Worm (Caenorhabditis elegans): ENCODE results near the gene F21D5.9.
A peak's percentile ranks its signal among the peaks of the same experiment; 100 is the strongest.

Gene F21D5.9

DNA sequence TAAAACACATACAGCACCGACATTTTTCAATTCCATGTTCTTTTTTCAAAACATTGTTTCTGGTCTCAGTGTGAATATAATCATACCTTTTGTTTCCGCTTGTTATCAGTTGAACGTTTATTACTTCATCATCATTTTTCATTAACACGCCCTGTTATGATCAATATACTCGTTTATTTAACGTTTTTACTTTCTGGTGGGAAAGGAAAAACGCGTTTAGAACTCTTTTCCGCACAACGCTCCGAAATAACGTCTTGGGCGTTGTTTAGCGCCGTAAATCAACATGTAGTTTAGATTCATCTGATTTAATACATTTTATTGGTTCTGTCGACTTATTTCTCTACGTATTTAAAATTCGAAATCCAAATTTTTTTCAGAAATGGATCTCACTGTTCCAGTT lies 1.5 kb downstream of the F21D5.9 start, which contains the start of gene pgm-3:
TSS of gene pgm-3 (plus strand) at position 378 of the 400 bp plus-strand sequence.
- TF ChIP-seq lin-15B (tag; optimal IDR thresholded peaks at IDR 0.05) (peak; percentile 2), elt-2 (tag; optimal IDR thresholded peaks at IDR 0.05) (peak; percentile 64), sea-2 (GFP tag; optimal IDR thresholded peaks at IDR 0.05) (no peak), pqm-1 (tag; optimal IDR thresholded peaks at IDR 0.05) (peak; percentile 32), R02D3.7 (tag; optimal IDR thresholded peaks at IDR 0.05) (peak; percentile 15)

DNA sequence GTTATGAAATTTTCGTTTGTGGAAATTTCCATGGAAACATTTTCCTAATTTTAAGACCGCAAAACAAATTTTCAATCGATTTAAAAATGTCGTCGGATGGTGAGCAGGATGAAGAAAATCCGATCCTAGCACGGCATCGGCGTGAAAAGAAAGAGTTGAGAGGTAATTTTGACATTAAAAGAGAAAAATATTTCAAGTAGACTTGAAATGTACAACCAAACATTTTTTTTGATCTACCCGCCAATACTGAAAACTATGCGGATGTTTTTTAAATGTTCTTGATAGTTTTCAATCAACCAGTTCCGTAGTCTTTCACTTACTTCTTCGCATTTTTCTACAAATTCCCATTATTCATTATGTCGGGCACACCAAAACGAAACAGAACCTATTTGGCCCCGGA lies 4.3 kb downstream of the F21D5.9 start, which contains the start of gene otub-3:
TSS of gene otub-3 (plus strand) at position 56 of the 400 bp plus-strand sequence.
- no peak for TF ChIP-seq egl-5 (tag; optimal IDR thresholded peaks at IDR 0.05)
- no peak for TF ChIP-seq daf-12 (tag; optimal IDR thresholded peaks at IDR 0.05)

DNA sequence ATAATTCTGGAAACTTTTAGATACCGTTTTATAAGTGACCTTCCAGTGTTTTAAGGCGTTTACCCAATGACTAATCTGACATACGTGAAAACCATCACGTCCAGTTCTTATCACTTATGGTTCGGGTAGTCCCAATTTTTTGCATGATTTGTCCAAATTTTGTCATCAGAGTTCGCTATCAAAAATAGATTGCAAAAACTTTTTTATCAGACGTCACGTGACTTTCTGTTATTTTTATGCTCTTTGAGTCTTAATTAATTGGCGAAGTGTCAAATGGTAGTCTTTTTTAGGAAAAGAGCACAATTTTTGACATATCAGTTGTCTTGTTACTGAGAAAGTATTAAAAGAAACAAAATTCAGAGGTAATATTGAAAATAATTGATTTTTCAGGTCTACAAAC lies 5.8 kb downstream of the F21D5.9 start:
- TF ChIP-seq lin-39 (tag; optimal IDR thresholded peaks at IDR 0.05) (no peak), fkh-10 (GFP tag; optimal IDR thresholded peaks at IDR 0.05) (no peak), pqm-1 (tag; optimal IDR thresholded peaks at IDR 0.05) (peak; percentile 66), elt-2 (tag; optimal IDR thresholded peaks at IDR 0.05) (peak; percentile 90), pha-4 (tag; optimal IDR thresholded peaks at IDR 0.05) (peak; percentile 45)

DNA sequence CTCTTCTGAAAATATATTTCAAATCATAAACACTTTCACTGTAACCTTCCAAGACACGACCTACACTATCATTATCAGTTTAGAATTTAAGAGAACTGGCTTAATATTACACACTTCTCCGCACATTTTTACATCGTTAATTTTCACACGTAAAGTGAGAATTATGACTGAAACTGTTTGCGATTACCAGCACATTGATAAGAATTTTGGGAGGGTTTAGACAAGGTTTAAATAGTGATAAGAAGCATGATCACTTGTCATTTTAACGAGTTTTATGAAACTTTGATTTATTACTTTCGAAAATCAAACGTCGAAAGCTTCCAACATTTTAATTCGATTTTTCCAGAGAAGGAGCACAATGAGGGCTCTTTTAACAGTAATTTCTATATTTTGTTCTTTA lies 6.6 kb downstream of the F21D5.9 start, which contains the start of gene F21D5.3:
TSS of gene F21D5.3 (plus strand) at position 347 of the 400 bp plus-strand sequence.
- TF ChIP-seq nhr-77 (tag; optimal IDR thresholded peaks at IDR 0.05) (no peak), unc-39 (tag; optimal IDR thresholded peaks at IDR 0.05) (no peak), pqm-1 (tag; optimal IDR thresholded peaks at IDR 0.05) (peak; percentile 96), elt-2 (tag; optimal IDR thresholded peaks at IDR 0.05) (peak; percentile 94), jun-1 (tag; optimal IDR thresholded peaks at IDR 0.05) (peak; percentile 16), pha-4 (tag; optimal IDR thresholded peaks at IDR 0.05) (peak; percentile 6), lsy-12 (tag; optimal IDR thresholded peaks at IDR 0.05) (no peak)

DNA sequence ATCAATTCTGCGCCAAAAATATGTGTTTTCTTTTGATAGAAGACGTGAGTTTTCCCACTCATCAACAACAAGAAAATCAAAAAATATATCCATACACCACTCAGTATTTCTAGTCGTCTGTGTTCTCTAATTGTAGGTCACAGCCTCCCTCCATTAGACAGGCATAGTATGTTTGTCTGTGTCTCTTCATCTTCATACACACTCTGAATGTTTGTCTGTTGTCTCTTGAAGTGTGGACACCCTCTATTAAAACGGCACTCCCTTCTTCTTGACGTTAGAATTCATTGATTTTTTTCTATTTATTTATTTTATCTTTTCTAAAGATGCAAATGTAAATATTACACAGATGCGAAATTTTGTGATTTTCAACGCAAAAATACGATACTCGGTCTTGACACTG lies 13.5 kb downstream of the F21D5.9 start:
- TF ChIP-seq nfya-1 (tag; optimal IDR thresholded peaks at IDR 0.05; ENCODE audit: insufficient read depth) (peak; percentile 35), nhr-23 (tag; optimal IDR thresholded peaks at IDR 0.05) (peak; percentile 52), snpc-4 (tag; optimal IDR thresholded peaks at IDR 0.05) (no peak), pha-4 (tag; optimal IDR thresholded peaks at IDR 0.05) (peak; percentile 51), skn-1 (tag; optimal IDR thresholded peaks at IDR 0.05) (no peak), elt-2 (tag; optimal IDR thresholded peaks at IDR 0.05) (no peak), unc-39 (tag; optimal IDR thresholded peaks at IDR 0.05) (no peak)

DNA sequence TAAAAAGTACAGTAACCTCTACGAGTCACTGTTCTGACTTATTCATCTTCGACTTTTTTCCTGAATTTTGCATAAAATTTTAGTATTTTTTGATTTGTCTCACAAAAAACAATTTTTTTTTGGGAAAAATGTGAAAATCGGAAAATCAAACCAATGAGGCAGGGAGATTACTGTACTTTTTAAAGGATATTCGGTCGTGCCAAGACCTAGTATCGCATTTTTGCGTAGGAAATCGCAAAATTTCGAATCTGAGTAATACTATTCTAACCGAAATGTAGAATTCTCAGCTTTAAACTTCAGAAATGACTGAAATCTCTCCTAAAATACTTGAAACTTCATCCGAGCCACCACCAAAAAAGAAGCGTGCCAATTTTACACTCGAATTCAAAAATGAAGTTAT lies 14.0 kb downstream of the F21D5.9 start, which contains the start of gene F21D5.4:
TSS of gene F21D5.4 (plus strand) at position 301 of the 400 bp plus-strand sequence.
- TF ChIP-seq ceh-28 (tag; optimal IDR thresholded peaks at IDR 0.05) = no peak

DNA sequence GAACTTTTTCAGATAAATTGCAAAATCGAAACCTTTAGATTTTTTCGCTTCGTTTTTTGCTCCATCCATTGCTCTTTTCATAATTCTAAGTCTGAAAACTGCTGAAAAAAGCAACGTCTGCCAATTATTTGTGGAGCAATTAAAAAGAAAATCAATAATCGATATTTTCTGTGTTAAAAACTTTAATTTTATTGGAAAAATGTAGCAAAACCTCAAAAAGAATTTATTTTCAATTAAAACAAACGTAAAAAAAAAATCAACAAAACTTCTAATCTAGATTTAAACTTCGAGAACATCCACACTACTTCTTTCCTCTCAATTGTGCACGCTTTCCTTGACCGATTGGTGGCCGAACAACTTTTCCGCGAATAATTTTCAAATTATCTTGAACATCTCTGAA lies 15.5 kb downstream of the F21D5.9 start, which contains the start of gene F21D5.5:
TSS of gene F21D5.5 (minus strand) at position 101 of the 400 bp plus-strand sequence.
- TF ChIP-seq lin-39 (tag; optimal IDR thresholded peaks at IDR 0.05) (no peak), nfya-1 (tag; optimal IDR thresholded peaks at IDR 0.05; ENCODE audit: insufficient read depth) (no peak), zag-1 (tag; optimal IDR thresholded peaks at IDR 0.05) (no peak), nhr-23 (tag; optimal IDR thresholded peaks at IDR 0.05) (no peak), elt-2 (tag; optimal IDR thresholded peaks at IDR 0.05) (no peak), ceh-82 (tag; optimal IDR thresholded peaks at IDR 0.05) (no peak), nhr-11 (tag; optimal IDR thresholded peaks at IDR 0.05) (no peak), hmg-11 (tag; optimal IDR thresholded peaks at IDR 0.05) (no peak), daf-12 (tag; optimal IDR thresholded peaks at IDR 0.05) (no peak), elt-1 (tag; optimal IDR thresholded peaks at IDR 0.05) (no peak), sea-2 (GFP tag; optimal IDR thresholded peaks at IDR 0.05) (no peak), egl-27 (tag; optimal IDR thresholded peaks at IDR 0.05) (no peak), eor-1 (tag; optimal IDR thresholded peaks at IDR 0.05) (no peak), ceh-28 (tag; optimal IDR thresholded peaks at IDR 0.05) (no peak)

DNA sequence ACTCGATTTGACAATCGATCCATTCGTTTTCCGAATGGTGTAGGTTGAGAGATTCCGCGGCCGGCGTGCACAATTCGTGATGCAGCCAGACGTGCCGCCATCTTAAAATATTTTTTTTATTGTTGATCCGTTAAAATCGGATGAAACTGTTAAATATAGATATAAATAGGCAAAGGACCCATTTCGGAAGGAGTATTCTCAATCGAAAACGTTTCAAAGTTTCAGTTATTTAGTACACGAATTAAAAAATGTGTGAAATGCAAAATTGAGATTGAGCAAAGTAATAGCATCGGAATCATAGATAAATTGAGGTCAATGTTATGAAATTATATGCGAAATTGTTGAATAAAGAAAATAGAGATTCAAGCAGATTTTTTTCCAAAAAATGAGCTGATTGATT lies 16.1 kb downstream of the F21D5.9 start, which contains the start of gene mrps-33:
TSS of gene mrps-33 (minus strand) at position 101 of the 400 bp plus-strand sequence.
- no peak for TF ChIP-seq skn-1 (tag; optimal IDR thresholded peaks at IDR 0.05)
- TF ChIP-seq pqm-1 (tag; optimal IDR thresholded peaks at IDR 0.05) = no peak
